Worm (Caenorhabditis elegans) whole organism, late embryonic: ENCODE data around the gene F10C1.9.

Experiments used
- C08G9.2 ChIP-seq: sonication (generic microtip); optimal IDR thresholded peaks from 2 replicates; lab custom pipeline; 2016; ENCODE audit warnings: mild to moderate bottlenecking, missing genetic modification characterization, moderate library complexity, missing compliant biosample characterization
- C38D4.7 ChIP-seq: fragments of 200-800 bp; sonication (Bioruptor generic); optimal IDR thresholded peaks from 2 replicates; lab custom pipeline; 2018; ENCODE audit warnings: mild to moderate bottlenecking, missing genetic modification characterization, moderate library complexity, missing compliant biosample characterization
- F13H6.1 ChIP-seq: sonication (generic microtip); optimal IDR thresholded peaks from 2 replicates; lab custom pipeline; 2016; ENCODE audit warnings: missing genetic modification characterization, missing compliant biosample characterization
- K09A11.1 ChIP-seq: sonication (generic microtip); optimal IDR thresholded peaks from 2 replicates; lab custom pipeline; 2017; ENCODE audit warnings: antibody characterized with exemption, mild to moderate bottlenecking, missing genetic modification characterization, missing compliant biosample characterization; ENCODE audit not compliant: insufficient read depth
- Y22D7AL.16 ChIP-seq: sonication (generic microtip); optimal IDR thresholded peaks from 2 replicates; lab custom pipeline; 2016; ENCODE audit warnings: missing genetic modification characterization, missing compliant biosample characterization
- ama-1 ChIP-seq: fragments of 150-350 bp; optimal IDR thresholded peaks from 2 replicates; lab custom pipeline; 2014
- ceh-22 ChIP-seq: sonication (generic microtip); optimal IDR thresholded peaks from 2 replicates; lab custom pipeline; 2017; ENCODE audit warnings: missing biosample characterization, missing genetic modification characterization
- ceh-34 ChIP-seq: sonication (generic microtip); optimal IDR thresholded peaks from 2 replicates; lab custom pipeline; 2016; ENCODE audit warnings: mild to moderate bottlenecking, missing genetic modification characterization, missing compliant biosample characterization
- elt-2 ChIP-seq: sonication (generic microtip); optimal IDR thresholded peaks from 2 replicates; lab custom pipeline; 2016; ENCODE audit warnings: missing genetic modification reagents, missing genetic modification characterization, missing compliant biosample characterization
- elt-4 ChIP-seq: sonication (generic microtip); optimal IDR thresholded peaks from 2 replicates; lab custom pipeline; 2016; ENCODE audit warnings: missing genetic modification characterization, missing compliant biosample characterization
- fax-1 ChIP-seq: sonication (generic microtip); optimal IDR thresholded peaks from 2 replicates; lab custom pipeline; 2016; ENCODE audit warnings: missing genotype, missing genetic modification characterization, missing compliant biosample characterization
- fkh-10 ChIP-seq: fragments of 150-350 bp; optimal IDR thresholded peaks from 2 replicates; lab custom pipeline; 2014; ENCODE audit warnings: missing biosample characterization, missing genetic modification reagents, missing genetic modification characterization
- hlh-15 ChIP-seq: sonication (generic microtip); optimal IDR thresholded peaks from 2 replicates; lab custom pipeline; 2016; ENCODE audit warnings: missing genetic modification characterization, missing compliant biosample characterization
- hlh-6 ChIP-seq: sonication (generic microtip); optimal IDR thresholded peaks from 2 replicates; lab custom pipeline; 2016; ENCODE audit warnings: missing genotype, missing genetic modification characterization, missing compliant biosample characterization
- lim-6 ChIP-seq: sonication (generic microtip); optimal IDR thresholded peaks from 2 replicates; lab custom pipeline; 2016; ENCODE audit warnings: missing genetic modification characterization, missing compliant biosample characterization
- lin-11 ChIP-seq: fragments of 200-800 bp; sonication (Bioruptor generic); optimal IDR thresholded peaks from 2 replicates; lab custom pipeline; 2018; ENCODE audit warnings: mild to moderate bottlenecking, missing genetic modification characterization, missing compliant biosample characterization
- mec-3 ChIP-seq: sonication (generic microtip); optimal IDR thresholded peaks from 2 replicates; lab custom pipeline; 2016; ENCODE audit warnings: borderline replicate concordance, missing genetic modification characterization, missing compliant biosample characterization
- nfya-1 ChIP-seq: sonication (generic microtip); optimal IDR thresholded peaks from 2 replicates; lab custom pipeline; 2017; ENCODE audit warnings: missing genetic modification characterization, mild to moderate bottlenecking, missing compliant biosample characterization, antibody characterized with exemption, moderate library complexity
- nhr-11 ChIP-seq: fragments of 150-350 bp; optimal IDR thresholded peaks from 2 replicates; lab custom pipeline; 2014; ENCODE audit warnings: missing biosample characterization, missing genetic modification characterization
- nhr-232 ChIP-seq: sonication (generic microtip); optimal IDR thresholded peaks from 2 replicates; lab custom pipeline; 2016; ENCODE audit warnings: missing genetic modification characterization, missing compliant biosample characterization
- npax-4 ChIP-seq: sonication (generic microtip); optimal IDR thresholded peaks from 2 replicates; lab custom pipeline; 2016; ENCODE audit warnings: missing genetic modification characterization, missing compliant biosample characterization
- odd-2 ChIP-seq: sonication (generic microtip); optimal IDR thresholded peaks from 2 replicates; lab custom pipeline; 2017; ENCODE audit warnings: antibody characterized with exemption, mild to moderate bottlenecking, missing genetic modification characterization, missing compliant biosample characterization
- pag-3 ChIP-seq: sonication (generic microtip); optimal IDR thresholded peaks from 2 replicates; lab custom pipeline; 2016; ENCODE audit warnings: missing compliant biosample characterization, missing genetic modification characterization, borderline replicate concordance
- pha-4 ChIP-seq: fragments of 150-350 bp; optimal IDR thresholded peaks from 2 replicates; lab custom pipeline; 2018; ENCODE audit warnings: missing biosample characterization, missing genetic modification reagents, missing genetic modification characterization
- pros-1 ChIP-seq: fragments of 150-350 bp; optimal IDR thresholded peaks from 2 replicates; lab custom pipeline; 2014; ENCODE audit warnings: missing biosample characterization, missing genetic modification reagents, missing genetic modification characterization
- rnt-1 ChIP-seq: sonication (generic microtip); optimal IDR thresholded peaks from 2 replicates; lab custom pipeline; 2016; ENCODE audit warnings: missing genetic modification characterization, missing compliant biosample characterization
- sdc-2 ChIP-seq: sonication (generic microtip); optimal IDR thresholded peaks from 2 replicates; lab custom pipeline; 2016; ENCODE audit warnings: missing genotype, missing genetic modification characterization, missing compliant biosample characterization
- sox-2 ChIP-seq: fragments of 200-800 bp; sonication (Bioruptor generic); IDR thresholded peaks from 2 replicates; pipeline ENCODE4 v1.3.6; 2022; ENCODE audit warnings: missing genetic modification reagents, missing genetic modification characterization, missing compliant biosample characterization
- sox-4 ChIP-seq: sonication (generic microtip); optimal IDR thresholded peaks from 2 replicates; lab custom pipeline; 2017; ENCODE audit warnings: mild to moderate bottlenecking, missing genetic modification characterization, inconsistent platforms, missing compliant biosample characterization
- tbx-2 ChIP-seq: sonication (generic microtip); optimal IDR thresholded peaks from 2 replicates; lab custom pipeline; 2016; ENCODE audit warnings: missing genetic modification characterization, missing compliant biosample characterization
- tbx-7 ChIP-seq: sonication (generic microtip); optimal IDR thresholded peaks from 2 replicates; lab custom pipeline; 2016; ENCODE audit warnings: missing genotype, missing genetic modification characterization, missing compliant biosample characterization
- unc-42 ChIP-seq: sonication (generic microtip); optimal IDR thresholded peaks from 2 replicates; lab custom pipeline; 2016; ENCODE audit warnings: missing genotype, missing genetic modification characterization, missing compliant biosample characterization
- unc-55 ChIP-seq: sonication (generic microtip); optimal IDR thresholded peaks from 2 replicates; lab custom pipeline; 2017; ENCODE audit warnings: missing biosample characterization, missing genetic modification reagents, missing genetic modification characterization
- ztf-16 ChIP-seq: sonication (generic microtip); optimal IDR thresholded peaks from 2 replicates; lab custom pipeline; 2017; ENCODE audit warnings: missing genetic modification characterization, missing compliant biosample characterization

The F10C1.9 gene

DNA sequence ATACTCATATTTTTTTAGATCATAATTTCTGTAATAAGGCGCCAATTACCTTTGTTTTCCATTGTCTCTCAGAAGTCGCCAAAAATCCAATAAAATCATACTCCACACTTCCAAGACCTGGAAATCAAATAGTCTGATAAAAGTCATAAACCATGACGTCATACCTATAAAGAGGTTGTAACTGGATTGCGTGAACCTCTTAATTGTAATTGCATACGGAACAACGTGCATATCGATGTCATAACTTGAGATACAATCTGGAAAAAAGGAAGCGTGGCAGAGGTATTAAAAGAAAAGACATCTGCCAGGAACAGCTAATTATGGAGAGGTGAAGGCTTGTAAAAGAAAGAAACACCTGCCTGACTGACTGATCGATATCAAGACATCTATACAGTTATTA, at the start of gene F10C1.9:
TSS of gene F10C1.9 (minus strand) at position 197 of the 400 bp plus-strand sequence.
- TF ChIP-seq unc-55 (GFP tag; lab: Kevin White, UChicago), result no peak
- TF ChIP-seq lin-11 (tag; lab: Kevin White, UChicago), result no peak
- no peak for TF ChIP-seq K09A11.1
- TF ChIP-seq elt-2 (tag; lab: Kevin White, UChicago), result peak; percentile 3

DNA sequence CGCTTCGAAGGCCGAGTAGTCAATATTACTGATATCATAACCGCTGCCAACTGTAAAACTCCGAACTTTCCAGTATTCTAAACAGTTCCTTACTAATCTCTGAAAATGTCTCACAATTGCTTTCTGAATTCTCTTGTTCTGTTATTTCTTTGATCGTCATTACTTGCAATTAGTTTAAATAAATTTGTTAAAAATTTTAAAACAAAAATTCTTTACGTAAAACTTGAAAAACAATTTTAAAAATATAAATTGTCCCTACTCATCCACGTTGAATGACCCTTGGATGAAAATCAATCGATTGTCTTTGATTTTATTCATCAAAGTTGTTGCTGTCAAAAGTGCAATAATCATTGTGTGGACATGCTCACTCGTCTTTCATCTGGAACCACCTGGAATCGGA, 49.1 kb upstream of the F10C1.9 start, which contains the start of gene acdh-8:
TSS of gene acdh-8 (plus strand) at position 301 of the 400 bp plus-strand sequence.
- no peak for TF ChIP-seq mec-3
- TF ChIP-seq ama-1 (lab: Kevin White, UChicago), result no peak
- TF ChIP-seq unc-42 (tag; lab: Kevin White, UChicago), result no peak
- no peak for TF ChIP-seq pag-3
- no peak for TF ChIP-seq sox-4
- TF ChIP-seq odd-2, result no peak
- TF ChIP-seq F13H6.1 (tag; lab: Kevin White, UChicago), result no peak
- no peak for TF ChIP-seq fax-1 (tag; lab: Kevin White, UChicago)
- no peak for TF ChIP-seq ceh-22
- no peak for TF ChIP-seq elt-4 (tag; lab: Kevin White, UChicago)
- TF ChIP-seq nhr-232 (tag; lab: Kevin White, UChicago), result no peak
- no peak for TF ChIP-seq C08G9.2 (tag; lab: Kevin White, UChicago)
- TF ChIP-seq tbx-2, result no peak
- no peak for TF ChIP-seq ztf-16 (tag; lab: Kevin White, UChicago)
- no peak for TF ChIP-seq lim-6 (tag; lab: Kevin White, UChicago)
- TF ChIP-seq pha-4 (tag; lab: Kevin White, UChicago), result no peak
- TF ChIP-seq sox-2 (GFP tag; lab: Robert Waterston, UW), result no peak
- no peak for TF ChIP-seq elt-2 (tag; lab: Kevin White, UChicago)

DNA sequence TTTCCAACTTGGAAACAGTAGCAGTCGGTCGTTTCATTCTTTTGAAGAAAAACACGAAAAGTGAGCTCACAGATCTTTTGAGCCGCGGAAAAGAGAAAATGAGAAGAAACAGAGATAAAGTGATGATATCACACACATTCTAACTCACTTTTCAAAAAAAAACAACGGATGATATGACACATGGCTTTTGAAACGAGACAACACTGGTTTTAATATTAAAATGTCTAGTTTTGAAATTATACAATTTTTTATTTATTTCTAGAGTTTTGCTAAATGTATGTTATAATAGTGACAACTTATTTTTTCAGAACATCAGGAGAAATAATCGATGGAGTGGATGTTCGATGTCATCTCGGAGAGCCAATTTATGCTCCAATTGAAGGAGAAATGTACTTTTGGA, 47.4 kb upstream of the F10C1.9 start, which contains the start of gene K05F1.14:
TSS of gene K05F1.14 (minus strand) at position 101 of the 400 bp plus-strand sequence.
- TF ChIP-seq tbx-7 (tag; lab: Kevin White, UChicago) (no peak), Y22D7AL.16 (tag; lab: Kevin White, UChicago) (no peak), nfya-1 (tag; lab: Kevin White, UChicago) (no peak), C08G9.2 (tag; lab: Kevin White, UChicago) (no peak), unc-42 (tag; lab: Kevin White, UChicago) (no peak), hlh-15 (no peak), fkh-10 (GFP tag; lab: Kevin White, UChicago) (no peak), ceh-34 (tag; lab: Kevin White, UChicago) (no peak), ceh-22 (no peak), nhr-11 (tag; lab: Kevin White, UChicago) (no peak), npax-4 (no peak), K09A11.1 (no peak), rnt-1 (tag; lab: Kevin White, UChicago) (no peak), elt-2 (tag; lab: Kevin White, UChicago) (no peak), elt-4 (tag; lab: Kevin White, UChicago) (no peak), unc-55 (GFP tag; lab: Kevin White, UChicago) (no peak)

DNA sequence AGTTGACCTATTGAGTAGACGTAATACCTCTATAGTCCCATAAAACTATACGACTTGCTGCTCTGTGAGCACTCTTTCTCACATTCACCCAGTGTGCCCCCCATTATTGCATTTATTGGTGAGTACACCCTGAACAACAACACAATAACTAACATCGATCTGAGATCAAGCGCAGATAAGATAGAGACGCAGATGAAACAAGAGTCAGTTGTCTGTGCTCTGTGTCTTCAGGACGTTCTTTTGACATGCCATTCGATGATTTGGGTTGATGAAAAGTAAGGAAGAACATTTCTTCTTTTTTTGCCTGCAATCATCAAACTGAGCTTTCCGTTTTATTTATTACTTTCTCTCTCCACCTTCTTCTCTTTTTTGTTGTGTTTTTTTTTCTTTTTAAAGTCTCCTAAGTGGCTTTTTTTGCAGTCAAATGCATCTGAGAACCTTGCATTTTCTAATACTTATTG, 45.3 kb upstream of the F10C1.9 start, which contains the start of gene lect-2:
TSS of gene lect-2 (plus strand) at position 411 of the 461 bp plus-strand sequence.
- TF ChIP-seq sdc-2 (no peak), unc-55 (GFP tag; lab: Kevin White, UChicago) (peak; percentile 35)

DNA sequence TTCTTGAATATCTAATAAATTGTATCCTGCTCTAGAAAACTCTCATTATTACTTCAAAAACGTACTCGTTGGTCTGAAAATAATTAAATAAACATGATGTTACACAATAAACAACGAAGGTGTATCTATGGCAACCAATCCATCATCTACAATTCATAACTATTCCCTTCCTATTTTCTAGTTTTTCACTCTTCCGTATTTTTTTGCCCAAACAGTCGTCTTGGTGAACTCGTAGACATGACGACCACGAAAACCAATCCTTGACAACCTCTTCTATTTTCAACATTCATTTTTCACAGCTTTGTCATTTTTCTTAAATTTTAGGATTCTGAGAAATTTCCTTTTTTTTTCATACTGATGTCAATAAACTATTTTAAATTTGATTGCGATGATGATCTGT, 43.7 kb upstream of the F10C1.9 start, which contains the start of gene K05F1.13:
TSS of gene K05F1.13 (plus strand) at position 301 of the 400 bp plus-strand sequence.
- TF ChIP-seq C38D4.7 (GFP tag; lab: Kevin White, UChicago), result no peak
- no peak for TF ChIP-seq pros-1 (tag; lab: Kevin White, UChicago)
- TF ChIP-seq elt-4 (tag; lab: Kevin White, UChicago), result no peak
- TF ChIP-seq hlh-6 (tag; lab: Kevin White, UChicago), result no peak
- no peak for TF ChIP-seq ama-1 (lab: Kevin White, UChicago)
